Fruit fly (Drosophila melanogaster) whole organism, prepupa: ENCODE data around the gene RpS7.

ENCODE experiments used
- Hr4 ChIP-seq: fragments of 200-800 bp; sonication (Bioruptor generic); optimal IDR thresholded peaks from 3 replicates; lab custom pipeline; 2016; ENCODE audit warnings: missing biosample characterization, missing genetic modification characterization
- cyc ChIP-seq: fragments of 200-800 bp; sonication (Bioruptor generic); optimal IDR thresholded peaks from 3 replicates; lab custom pipeline; 2016; ENCODE audit warnings: missing biosample characterization, missing genetic modification characterization

DNA sequence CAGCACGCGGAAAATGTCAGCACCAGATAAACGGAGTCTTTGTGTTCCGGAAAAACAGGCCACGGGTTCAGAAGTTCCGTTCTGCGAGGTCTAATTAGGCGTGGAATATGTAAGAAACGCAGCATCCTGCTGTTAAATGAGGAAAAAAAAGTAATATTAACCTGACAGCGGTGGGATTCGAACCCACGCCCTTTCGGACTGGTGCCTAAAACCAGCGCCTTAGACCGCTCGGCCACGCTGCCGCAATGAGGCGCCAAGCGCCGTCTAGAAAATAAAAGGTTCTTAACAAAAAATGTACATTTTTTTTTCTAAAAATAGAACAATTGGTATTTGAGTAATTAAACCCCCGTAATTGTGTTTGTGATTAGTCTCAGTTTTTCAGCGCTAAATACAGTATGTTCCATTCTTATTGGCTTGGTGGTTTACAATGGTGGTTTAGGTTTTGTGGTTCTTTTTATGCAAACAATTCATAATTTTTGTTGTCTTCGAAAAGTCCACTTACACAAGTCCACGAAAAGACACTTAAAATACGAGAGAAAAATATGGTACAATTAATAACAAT lies 39.1 kb upstream of the RpS7 start:
- TF ChIP-seq cyc (GFP tag; lab: Kevin White, UChicago) (no peak), Hr4 (GFP tag; lab: Kevin White, UChicago) (no peak)
